Worm (Caenorhabditis elegans) whole organism, L4 larva: ENCODE data around the gene npr-3.

ENCODE experiments used
- D1046.2 ChIP-seq: fragments of 200-800 bp; sonication (Bioruptor generic); IDR thresholded peaks from 2 replicates; pipeline ENCODE4 v1.3.6; 2022; ENCODE audit warnings: missing genetic modification characterization, missing compliant biosample characterization
- F37D6.2 ChIP-seq: sonication (generic microtip); optimal IDR thresholded peaks from 2 replicates; lab custom pipeline; 2016; ENCODE audit warnings: mild to moderate bottlenecking, missing genetic modification characterization, missing compliant biosample characterization
- F49E8.2 ChIP-seq: sonication (generic microtip); optimal IDR thresholded peaks from 2 replicates; lab custom pipeline; 2016; ENCODE audit warnings: missing compliant biosample characterization, mild to moderate bottlenecking, missing genetic modification characterization, borderline replicate concordance
- T20F7.1 ChIP-seq: fragments of 200-800 bp; sonication (Bioruptor generic); optimal IDR thresholded peaks from 2 replicates; lab custom pipeline; 2018; ENCODE audit warnings: mild to moderate bottlenecking, missing genetic modification characterization, missing compliant biosample characterization
- aha-1 ChIP-seq: fragments of 150-350 bp; peaks from one replicate; lab custom pipeline; 2014; ENCODE audit warnings: missing biosample characterization, missing genetic modification characterization
- aly-2 ChIP-seq: sonication (generic microtip); optimal IDR thresholded peaks from 2 replicates; lab custom pipeline; 2018; ENCODE audit warnings: missing biosample characterization, missing genetic modification characterization
- ceh-20 ChIP-seq: fragments of 200-800 bp; sonication (Bioruptor generic); IDR thresholded peaks from 2 replicates; pipeline ENCODE4 v1.3.6; 2022; ENCODE audit warnings: missing genetic modification reagents, missing genetic modification characterization, missing compliant biosample characterization
- ceh-28 ChIP-seq: fragments of 150-350 bp; optimal IDR thresholded peaks from 2 replicates; lab custom pipeline; 2014; ENCODE audit warnings: missing biosample characterization, missing genetic modification reagents, missing genetic modification characterization
- ceh-44 ChIP-seq: fragments of 200-800 bp; sonication (Bioruptor generic); IDR thresholded peaks from 2 replicates; pipeline ENCODE4 v1.3.6; 2022; ENCODE audit warnings: missing genetic modification reagents, missing genetic modification characterization, missing compliant biosample characterization
- ces-1 ChIP-seq: fragments of 150-350 bp; sonication (generic microtip); optimal IDR thresholded peaks from 4 replicates; lab custom pipeline; 2014; ENCODE audit warnings: missing biosample characterization, missing genetic modification reagents, missing genetic modification characterization
- ctbp-1 ChIP-seq: fragments of 200-800 bp; sonication (Bioruptor generic); IDR thresholded peaks from 2 replicates; pipeline ENCODE4 v1.3.6; 2022; ENCODE audit warnings: missing genetic modification reagents, missing genetic modification characterization, missing compliant biosample characterization
- daf-16 ChIP-seq, 3 experiments: sonication (generic microtip); optimal IDR thresholded peaks; 2 replicates each; lab custom pipeline; 2016 to 2017; ENCODE audit warnings: missing genetic modification characterization in 3 of 3, missing genetic modification reagents in 3 of 3, mild to moderate bottlenecking in 2 of 3, missing compliant biosample characterization in 2 of 3, missing biosample characterization in 1 of 3, moderate library complexity in 1 of 3
- dmd-6 ChIP-seq: fragments of 200-800 bp; sonication (Bioruptor generic); IDR thresholded peaks from 2 replicates; pipeline ENCODE4 v1.3.6; 2022; ENCODE audit warnings: missing genetic modification reagents, missing genetic modification characterization, missing compliant biosample characterization
- dpl-1 ChIP-seq: fragments of 150-350 bp; optimal IDR thresholded peaks from 2 replicates; lab custom pipeline; 2014; ENCODE audit warnings: missing biosample characterization, missing genetic modification reagents, missing genetic modification characterization
- fkh-10 ChIP-seq: fragments of 150-350 bp; optimal IDR thresholded peaks from 2 replicates; lab custom pipeline; 2014; ENCODE audit warnings: missing biosample characterization, missing genetic modification reagents, missing genetic modification characterization
- fos-1 ChIP-seq: fragments of 150-350 bp; optimal IDR thresholded peaks from 2 replicates; lab custom pipeline; 2014; ENCODE audit warnings: missing biosample characterization, missing genetic modification characterization
- hif-1 ChIP-seq, 2 experiments: sonication (generic microtip); optimal IDR thresholded peaks; 2 replicates each; lab custom pipeline; 2016 to 2017; ENCODE audit warnings: missing compliant biosample characterization in 2 of 2, missing genetic modification characterization in 2 of 2, missing genetic modification reagents in 2 of 2, missing genotype in 2 of 2, mild to moderate bottlenecking in 1 of 2
- hlh-11 ChIP-seq: fragments of 200-800 bp; sonication (Bioruptor generic); optimal IDR thresholded peaks from 2 replicates; lab custom pipeline; 2018; ENCODE audit warnings: mild to moderate bottlenecking, missing genetic modification characterization, missing compliant biosample characterization
- hlh-30 ChIP-seq: sonication (generic microtip); optimal IDR thresholded peaks from 2 replicates; lab custom pipeline; 2017; ENCODE audit warnings: antibody characterized with exemption, mild to moderate bottlenecking, missing genetic modification characterization, missing compliant biosample characterization; ENCODE audit not compliant: insufficient read depth
- hmg-1.1 ChIP-seq: fragments of 200-800 bp; sonication (Bioruptor generic); IDR thresholded peaks from 2 replicates; pipeline ENCODE4 v1.3.6; 2022; ENCODE audit warnings: missing genetic modification reagents, missing genetic modification characterization, missing compliant biosample characterization
- lin-29 ChIP-seq: fragments of 200-800 bp; sonication (Bioruptor generic); IDR thresholded peaks from 2 replicates; pipeline ENCODE4 v1.3.6; 2022; ENCODE audit warnings: missing genetic modification reagents, missing genetic modification characterization, missing compliant biosample characterization
- lsy-2 ChIP-seq, 2 experiments: fragments of 150-350 bp in 1 of 2; sonication (generic microtip) in 1 of 2; optimal IDR thresholded peaks; 2 replicates each; lab custom pipeline; 2014 to 2017; ENCODE audit warnings: missing biosample characterization in 2 of 2, missing genetic modification characterization in 2 of 2
- madf-5 ChIP-seq, 2 experiments: fragments of 200-800 bp; sonication (Bioruptor generic); IDR thresholded peaks; 2 replicates each; pipeline ENCODE4 v1.3.6; 2022; ENCODE audit warnings: missing compliant biosample characterization in 2 of 2, missing genetic modification characterization in 2 of 2
- mes-2 ChIP-seq: sonication (generic microtip); optimal IDR thresholded peaks from 2 replicates; lab custom pipeline; 2016; ENCODE audit warnings: missing genotype, mild to moderate bottlenecking, missing genetic modification characterization, missing compliant biosample characterization; ENCODE audit not compliant: poor library complexity, severe bottlenecking
- mxl-2 ChIP-seq: fragments of 200-800 bp; sonication (Bioruptor generic); conservative IDR thresholded peaks from 2 replicates; pipeline ENCODE4 v1.3.6; 2022; ENCODE audit warnings: missing genetic modification reagents, missing genetic modification characterization, missing compliant biosample characterization
- mxl-3 ChIP-seq: fragments of 200-800 bp; sonication (Bioruptor generic); optimal IDR thresholded peaks from 2 replicates; lab custom pipeline; 2018; ENCODE audit warnings: mild to moderate bottlenecking, missing genetic modification characterization, missing compliant biosample characterization
- nhr-102 ChIP-seq: sonication (generic microtip); optimal IDR thresholded peaks from 2 replicates; lab custom pipeline; 2016; ENCODE audit warnings: mild to moderate bottlenecking, missing genetic modification characterization, moderate library complexity, missing compliant biosample characterization
- nhr-11 ChIP-seq: fragments of 150-350 bp; optimal IDR thresholded peaks from 2 replicates; lab custom pipeline; 2014; ENCODE audit warnings: missing biosample characterization, missing genetic modification characterization
- nhr-25 ChIP-seq: sonication (generic microtip); optimal IDR thresholded peaks from 2 replicates; lab custom pipeline; 2017; ENCODE audit warnings: missing genetic modification characterization, mild to moderate bottlenecking, missing compliant biosample characterization, antibody characterized with exemption, moderate library complexity, borderline replicate concordance; ENCODE audit not compliant: insufficient read depth
- nhr-28 ChIP-seq: fragments of 150-350 bp; optimal IDR thresholded peaks from 2 replicates; lab custom pipeline; 2014; ENCODE audit warnings: missing biosample characterization, missing genetic modification characterization
- nhr-48 ChIP-seq: sonication (generic microtip); optimal IDR thresholded peaks from 2 replicates; lab custom pipeline; 2016; ENCODE audit warnings: mild to moderate bottlenecking, missing genetic modification characterization, missing compliant biosample characterization
- nhr-6 ChIP-seq: fragments of 150-350 bp; optimal IDR thresholded peaks from 2 replicates; lab custom pipeline; 2014; ENCODE audit warnings: missing biosample characterization, missing genetic modification characterization
- nhr-76 ChIP-seq: fragments of 150-350 bp; optimal IDR thresholded peaks from 2 replicates; lab custom pipeline; 2014; ENCODE audit warnings: missing biosample characterization, missing genetic modification characterization
- nhr-77 ChIP-seq: fragments of 150-350 bp; optimal IDR thresholded peaks from 2 replicates; lab custom pipeline; 2014; ENCODE audit warnings: missing biosample characterization, missing genetic modification characterization
- pha-4 ChIP-seq, 2 experiments: fragments of 150-350 bp in 1 of 2; fragments of 200-800 bp in 1 of 2; sonication (Bioruptor generic) in 1 of 2; IDR thresholded peaks in 1 of 2; optimal IDR thresholded peaks in 1 of 2; 2 replicates each; pipeline versions ENCODE4 v1.3.6 to Lab custom; 2014 to 2022; ENCODE audit warnings: missing genetic modification characterization in 2 of 2, missing genetic modification reagents in 2 of 2, missing biosample characterization in 1 of 2, missing compliant biosample characterization in 1 of 2
- rbr-2 ChIP-seq: sonication (generic microtip); optimal IDR thresholded peaks from 2 replicates; lab custom pipeline; 2016; ENCODE audit warnings: missing genotype, missing genetic modification characterization, missing compliant biosample characterization
- sdz-12 ChIP-seq: fragments of 200-800 bp; sonication (Bioruptor generic); optimal IDR thresholded peaks from 2 replicates; lab custom pipeline; 2018; ENCODE audit warnings: mild to moderate bottlenecking, missing genetic modification characterization, missing compliant biosample characterization
- set-16 ChIP-seq: fragments of 200-800 bp; sonication (Bioruptor generic); IDR thresholded peaks from 2 replicates; pipeline ENCODE4 v1.3.6; 2022; ENCODE audit warnings: missing genetic modification reagents, missing genetic modification characterization, missing compliant biosample characterization
- spr-3 ChIP-seq: fragments of 200-800 bp; sonication (Bioruptor generic); optimal IDR thresholded peaks from 2 replicates; lab custom pipeline; 2018; ENCODE audit warnings: mild to moderate bottlenecking, missing genetic modification characterization, missing compliant biosample characterization
- tag-97 ChIP-seq: fragments of 200-800 bp; sonication (Bioruptor generic); IDR thresholded peaks from 2 replicates; pipeline ENCODE4 v1.3.6; 2022; ENCODE audit warnings: missing genetic modification characterization, missing compliant biosample characterization
- vab-7 ChIP-seq: fragments of 200-800 bp; sonication (Bioruptor generic); IDR thresholded peaks from 2 replicates; pipeline ENCODE4 v1.3.6; 2022; ENCODE audit warnings: missing genetic modification reagents, missing genetic modification characterization, missing compliant biosample characterization
- zag-1 ChIP-seq: fragments of 150-350 bp; optimal IDR thresholded peaks from 2 replicates; lab custom pipeline; 2014; ENCODE audit warnings: missing biosample characterization, missing genetic modification characterization
- zfp-2 ChIP-seq: sonication (generic microtip); optimal IDR thresholded peaks from 2 replicates; lab custom pipeline; 2016; ENCODE audit warnings: mild to moderate bottlenecking, missing genetic modification characterization, missing compliant biosample characterization
- zip-2 ChIP-seq: fragments of 150-350 bp; optimal IDR thresholded peaks from 2 replicates; lab custom pipeline; 2014; ENCODE audit warnings: missing biosample characterization, missing genetic modification characterization

npr-3 gene

ce11 chrIV:11425442-11425841 is 34.3 kb upstream of the npr-3 start, which contains the start of gene kin-4:
kin-4 (plus strand) TSS chrIV:11425742.
- TF ChIP-seq nhr-76 (tag; lab: Kevin White, UChicago) (no peak), aly-2 (tag; lab: Kevin White, UChicago) (no peak), nhr-102 (tag; lab: Kevin White, UChicago) (no peak), D1046.2 (GFP tag; lab: Robert Waterston, UW) (no peak), dpl-1 (GFP tag; lab: Kevin White, UChicago) (no peak), sdz-12 (GFP tag; lab: Kevin White, UChicago) (no peak), F49E8.2 (tag; lab: Kevin White, UChicago) (no peak), set-16 (GFP tag; lab: Robert Waterston, UW) (no peak), hif-1 (tag; optimal IDR thresholded peaks at IDR 0.05; lab: Kevin White, UChicago) (no peak), daf-16 (GFP tag; optimal IDR thresholded peaks at IDR 0.05; lab: Kevin White, UChicago) (no peak), daf-16 (tag; optimal IDR thresholded peaks at IDR 0.05; lab: Kevin White, UChicago) (no peak), madf-5 (GFP tag; IDR thresholded peaks at IDR 0.05; lab: Robert Waterston, UW) (no peak), vab-7 (GFP tag; lab: Robert Waterston, UW) (no peak), lsy-2 (tag; optimal IDR thresholded peaks at IDR 0.05; lab: Kevin White, UChicago) (no peak), mes-2 (no peak), rbr-2 (no peak), spr-3 (GFP tag; lab: Kevin White, UChicago) (no peak), lin-29 (GFP tag; lab: Robert Waterston, UW) (no peak), fkh-10 (GFP tag; lab: Kevin White, UChicago) (no peak), zfp-2 (no peak)

DNA sequence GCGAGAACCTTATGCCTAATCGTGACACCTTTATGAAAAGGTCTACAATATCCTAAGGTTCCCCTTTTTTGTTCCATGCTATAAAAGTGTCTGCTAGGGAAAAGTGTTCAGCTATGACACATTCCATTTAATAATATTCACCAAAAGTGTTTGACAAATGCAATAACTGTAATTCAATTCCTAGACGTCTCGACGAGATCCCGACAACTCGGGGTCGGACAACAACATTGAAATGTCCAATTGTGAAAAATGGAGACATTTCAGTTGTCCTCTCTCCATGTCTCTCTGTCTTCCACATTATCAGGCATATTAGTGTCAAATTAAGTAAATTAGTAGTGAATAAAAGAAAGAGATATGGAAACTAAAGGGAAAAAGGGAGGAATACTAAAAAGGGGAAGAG is 28.3 kb upstream of the npr-3 start:
- TF ChIP-seq mxl-2 (GFP tag; lab: Robert Waterston, UW): no peak
- 0 out of 2 replicates have a peak, but pooled peaks have one; percentile 28 for TF ChIP-seq ctbp-1 (GFP tag; lab: Robert Waterston, UW)
- peak; percentile 28 for TF ChIP-seq ces-1

DNA sequence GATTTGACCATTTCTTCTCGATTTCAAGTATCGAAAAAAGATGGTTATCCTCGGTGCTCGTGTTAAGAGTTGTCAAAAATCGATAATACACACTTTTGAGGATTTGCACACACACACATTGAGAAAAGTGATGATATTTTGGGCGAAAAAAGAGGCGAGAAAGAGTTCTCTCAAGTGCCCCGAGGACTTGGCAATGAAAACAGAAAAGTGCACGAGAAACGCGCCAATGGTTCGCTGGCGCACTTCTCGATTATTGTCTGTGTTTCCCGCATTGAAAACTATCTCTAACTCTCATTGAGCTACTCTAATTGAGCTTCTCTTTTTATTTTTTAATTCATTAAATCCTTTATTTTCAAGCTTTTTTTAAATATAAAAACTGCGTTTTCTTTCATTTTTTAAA is 26.1 kb upstream of the npr-3 start:
- TF ChIP-seq nhr-11 (tag; lab: Kevin White, UChicago) (peak; percentile 53), T20F7.1 (GFP tag; lab: Kevin White, UChicago) (peak; percentile 55), nhr-28 (tag; lab: Kevin White, UChicago) (peak; percentile 18), nhr-25 (tag; lab: Kevin White, UChicago) (no peak), fkh-10 (GFP tag; lab: Kevin White, UChicago) (peak; percentile 33), ceh-20 (GFP tag; lab: Robert Waterston, UW) (peak; percentile 48; the same call in 1 of the 2 replicates), tag-97 (GFP tag; lab: Robert Waterston, UW) (no peak), dmd-6 (GFP tag; lab: Robert Waterston, UW) (0 out of 2 replicates have a peak, but pooled peaks have one; percentile 41), nhr-6 (tag; lab: Kevin White, UChicago) (peak; percentile 14), ceh-44 (GFP tag; lab: Robert Waterston, UW) (no peak), F37D6.2 (peak; percentile 10), daf-16 (GFP tag; optimal IDR thresholded peaks at IDR 0.05; lab: Kevin White, UChicago) (peak in 1 of 2 experiments; percentile 31), daf-16 (tag; optimal IDR thresholded peaks at IDR 0.05; lab: Kevin White, UChicago) (peak; percentile 67), set-16 (GFP tag; lab: Robert Waterston, UW) (no peak), dpl-1 (GFP tag; lab: Kevin White, UChicago) (peak; percentile 66), mes-2 (no peak), rbr-2 (peak; percentile 79), zip-2 (tag; lab: Kevin White, UChicago) (no peak), zag-1 (tag; lab: Kevin White, UChicago) (no peak), hif-1 (tag; optimal IDR thresholded peaks at IDR 0.05; lab: Kevin White, UChicago) (peak in 1 of 2 experiments; percentile 10), hlh-30 (tag; lab: Kevin White, UChicago) (peak; percentile 45), fos-1 (no peak), mxl-3 (GFP tag; lab: Kevin White, UChicago) (no peak), aly-2 (tag; lab: Kevin White, UChicago) (no peak), nhr-77 (peak; percentile 28), hmg-1.1 (GFP tag; lab: Robert Waterston, UW) (peak; percentile 57; the same call in 1 of the 2 replicates), hlh-11 (tag; lab: Kevin White, UChicago) (peak; percentile 56), aha-1 (tag; lab: Kevin White, UChicago) (peak; percentile 97), ceh-28 (peak; percentile 39), lsy-2 (tag; optimal IDR thresholded peaks at IDR 0.05; lab: Kevin White, UChicago) (peak; percentile 26 to 84), pha-4 (GFP tag; IDR thresholded peaks at IDR 0.05; lab: Robert Waterston, UW) (no peak), pha-4 (tag; optimal IDR thresholded peaks at IDR 0.05; lab: Kevin White, UChicago) (peak; percentile 66), nhr-48 (tag; lab: Kevin White, UChicago) (no peak)
